Fruit fly (Drosophila melanogaster) S2 (cell line): ENCODE data around the gene PK2-R1.

Source experiments
- CG8478 ChIP-seq: fragments of >200 bp; optimal IDR thresholded peaks from 2 replicates; lab custom pipeline; 2018
- CTCF ChIP-seq, 2 experiments: fragments of >200 bp; optimal IDR thresholded peaks; 2 replicates each; lab custom pipeline; 2018

DNA sequence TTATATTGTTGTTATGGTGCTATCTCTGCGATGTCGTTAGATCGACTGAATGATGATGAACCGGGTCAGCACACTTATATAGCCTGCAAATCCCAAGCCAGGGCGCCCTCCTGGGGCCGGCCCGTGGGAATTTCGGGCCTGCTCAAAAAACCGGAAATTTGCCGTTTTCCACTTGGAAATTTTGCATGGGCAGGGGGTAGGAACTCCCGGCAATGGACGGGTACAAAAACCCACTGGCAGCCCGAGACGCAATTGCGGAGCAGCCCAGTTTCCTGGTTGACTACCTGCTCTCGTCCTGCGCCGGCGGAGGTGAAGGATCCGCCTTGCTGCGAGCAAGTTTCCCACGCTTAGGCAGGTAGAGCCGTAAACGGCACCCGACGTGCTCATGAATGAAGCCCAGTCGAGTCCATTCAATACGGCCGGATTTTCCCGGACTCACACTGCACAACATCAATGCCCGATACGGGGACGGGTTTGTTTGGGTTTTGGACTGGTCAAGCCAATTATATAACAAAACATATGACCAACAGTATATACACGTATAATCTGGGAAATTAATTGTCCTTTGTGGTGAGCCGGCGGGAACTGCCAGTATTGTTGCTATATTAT is 44.9 kb upstream of the PK2-R1 start, which contains the start of gene wntD:
- TF ChIP-seq CG8478 (lab: Kevin White, UChicago): no peak
- TF ChIP-seq CTCF (optimal IDR thresholded peaks at IDR 0.05; lab: Kevin White, UChicago): no peak
